Fruit fly (Drosophila melanogaster): ENCODE results near the gene Npc2b.

Gene Npc2b

DNA sequence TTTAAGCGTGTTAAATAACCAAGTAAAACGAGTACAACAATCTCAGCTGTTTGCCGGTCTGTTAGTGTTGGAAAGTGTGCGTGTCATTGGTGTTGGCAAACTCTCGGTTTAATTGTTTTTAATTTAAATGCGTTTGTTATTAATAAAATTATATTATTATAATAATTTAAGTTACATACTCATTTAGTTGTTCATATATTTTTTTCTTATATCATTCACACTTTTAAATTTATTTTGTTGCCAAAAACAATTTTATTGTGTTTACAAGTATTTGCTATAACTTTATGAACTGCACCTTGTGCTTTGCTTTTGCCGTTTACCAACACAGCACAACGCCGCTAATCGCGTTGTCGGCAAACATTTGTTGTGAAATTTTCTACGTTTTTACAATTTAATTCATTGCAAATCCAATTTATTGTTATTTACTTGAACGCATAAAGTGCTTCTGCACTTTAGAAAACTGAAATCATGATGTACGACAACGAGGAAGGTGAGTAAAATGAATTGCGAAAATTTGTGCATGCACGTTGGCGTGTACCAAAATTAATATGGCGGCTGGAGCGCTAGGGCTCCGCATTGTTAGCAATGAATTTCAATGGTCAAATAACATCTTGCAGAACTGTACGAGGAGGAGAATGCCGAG, 36.3 kb downstream of the Npc2b start, which contains the start of the genes 140up and Polr2B (continued):
- TF ChIP-seq HLHmδ (GFP tag; optimal IDR thresholded peaks at IDR 0.05) = no peak
- peak; percentile 78 for TF ChIP-seq cas (GFP tag; IDR thresholded peaks at IDR 0.05)
- TF ChIP-seq row (GFP tag; IDR thresholded peaks at IDR 0.05) = peak; percentile 98
- TF ChIP-seq CG3838 (GFP tag; optimal IDR thresholded peaks at IDR 0.05) = peak; percentile 50
- TF ChIP-seq phol (tag; optimal IDR thresholded peaks at IDR 0.05) = peak; percentile 94
- TF ChIP-seq CG10959 (GFP tag; IDR thresholded peaks at IDR 0.05) = peak; percentile 78
- TF ChIP-seq dysf (GFP tag; IDR thresholded peaks at IDR 0.05) = peak; percentile 95
- peak; percentile 46 for TF ChIP-seq CG4282 (GFP tag; optimal IDR thresholded peaks at IDR 0.05)
- TF ChIP-seq CG14014 (GFP tag; IDR thresholded peaks at IDR 0.05) = peak; percentile 88
- 0 out of 2 replicates have a peak, but pooled peaks have one; percentile 4 for TF ChIP-seq amos (GFP tag; IDR thresholded peaks at IDR 0.05; ENCODE audit: partially characterized antibody)
- peak; percentile 94 for TF ChIP-seq Ets65A (GFP tag)
- TF ChIP-seq MBD-R2 (GFP tag; IDR thresholded peaks at IDR 0.05) = peak; percentile 91; the same call in 1 of the 2 replicates
- peak; percentile 88 for TF ChIP-seq Mrtf (GFP tag; IDR thresholded peaks at IDR 0.05)
- TF ChIP-seq Gug (GFP tag; IDR thresholded peaks at IDR 0.05) = peak; percentile 90
- peak; percentile 83 for TF ChIP-seq Asciz (GFP tag; optimal IDR thresholded peaks at IDR 0.05)
- TF ChIP-seq CG10274 (GFP tag; optimal IDR thresholded peaks at IDR 0.05) = peak; percentile 64
- peak; percentile 83 for TF ChIP-seq CG6765 (GFP tag; optimal IDR thresholded peaks at IDR 0.05)
- peak; percentile 95 for TF ChIP-seq Abd-B (GFP tag; optimal IDR thresholded peaks at IDR 0.05)
- TF ChIP-seq HmgD (GFP tag; optimal IDR thresholded peaks at IDR 0.05) = peak; percentile 58
- peak; percentile 73 for TF ChIP-seq CG2875 (GFP tag; optimal IDR thresholded peaks at IDR 0.05)
- TF ChIP-seq vvl (GFP tag; IDR thresholded peaks at IDR 0.05) = peak; percentile 96
- peak; percentile 53 for TF ChIP-seq crc (GFP tag; optimal IDR thresholded peaks at IDR 0.05)
- TF ChIP-seq lmd (GFP tag; IDR thresholded peaks at IDR 0.05) = peak; percentile 95
- peak; percentile 91 for TF ChIP-seq CG4404 (GFP tag; IDR thresholded peaks at IDR 0.05)
- TF ChIP-seq CG15514 (GFP tag; optimal IDR thresholded peaks at IDR 0.05) = peak; percentile 82
- peak; percentile 44; the same call in 1 of the 3 replicates for TF ChIP-seq sr (GFP tag; IDR thresholded peaks at IDR 0.05)
- peak; percentile 15 for TF ChIP-seq CG4707 (GFP tag; optimal IDR thresholded peaks at IDR 0.05)
- peak; percentile 18 for TF ChIP-seq dm (GFP tag; optimal IDR thresholded peaks at IDR 0.05)
- peak; percentile 93 for TF ChIP-seq sisA (GFP tag; IDR thresholded peaks at IDR 0.05)
- TF ChIP-seq Xrp1 (GFP tag; IDR thresholded peaks at IDR 0.05) = peak; percentile 97
- peak; percentile 71; the same call in 1 of the 2 replicates for TF ChIP-seq Doc2 (GFP tag; IDR thresholded peaks at IDR 0.05)
- TF ChIP-seq Fer2 (tag; optimal IDR thresholded peaks at IDR 0.05) = peak; percentile 92
- no peak for TF ChIP-seq lov (optimal IDR thresholded peaks at IDR 0.05)
- peak; percentile 78; the same call in 1 of the 3 replicates for TF ChIP-seq lov (GFP tag; IDR thresholded peaks at IDR 0.05)
- peak; percentile 94 for TF ChIP-seq CG2678 (tag; optimal IDR thresholded peaks at IDR 0.05)
- peak; percentile 89 for TF ChIP-seq stc (GFP tag; IDR thresholded peaks at IDR 0.05)
- peak; percentile 92 for TF ChIP-seq CG1233 (GFP tag; optimal IDR thresholded peaks at IDR 0.05)
- TF ChIP-seq Nf-YC (tag; optimal IDR thresholded peaks at IDR 0.05) = peak; percentile 86
- TF ChIP-seq Oaz (GFP tag; IDR thresholded peaks at IDR 0.05) = peak; percentile 63
- TF ChIP-seq CG10431 (GFP tag; optimal IDR thresholded peaks at IDR 0.05) = peak; percentile 77
- peak; percentile 80; the same call in 1 of the 2 replicates for TF ChIP-seq CG1024 (GFP tag; IDR thresholded peaks at IDR 0.05)
- peak; percentile 85 for TF ChIP-seq D19A (tag; optimal IDR thresholded peaks at IDR 0.05)
- peak; percentile 46 for TF ChIP-seq Myb (GFP tag; optimal IDR thresholded peaks at IDR 0.05)
- 0 out of 2 replicates have a peak, but pooled peaks have one; percentile 27 for TF ChIP-seq sim (GFP tag; IDR thresholded peaks at IDR 0.05)
- peak; percentile 95 for TF ChIP-seq CG14710 (tag; optimal IDR thresholded peaks at IDR 0.05)
- TF ChIP-seq CG10321 (GFP tag; IDR thresholded peaks at IDR 0.05) = peak; percentile 48
- TF ChIP-seq CG8478 (optimal IDR thresholded peaks at IDR 0.05) = no peak
- peak; percentile 87 for TF ChIP-seq CG8290 (GFP tag; optimal IDR thresholded peaks at IDR 0.05)
- TF ChIP-seq CG8290 (tag; optimal IDR thresholded peaks at IDR 0.05) = peak in 1 of 2 experiments; percentile 68
- TF ChIP-seq CG32532 (GFP tag; IDR thresholded peaks at IDR 0.05) = peak; percentile 95
- peak; percentile 9 for TF ChIP-seq CG9797 (GFP tag; optimal IDR thresholded peaks at IDR 0.05)

Measured in whole organism, embryonic.